Worm (Caenorhabditis elegans) whole organism, L2 larva: Measurements from ENCODE around the gene magu-4.

ENCODE experiments used
- C34F6.9 ChIP-seq: fragments of 150-350 bp; optimal IDR thresholded peaks from 2 replicates; lab custom pipeline; 2014; ENCODE audit warnings: missing biosample characterization, missing genetic modification characterization
- aly-2 ChIP-seq: fragments of 150-350 bp; optimal IDR thresholded peaks from 2 replicates; lab custom pipeline; 2014; ENCODE audit warnings: missing biosample characterization, missing genetic modification characterization
- ceh-82 ChIP-seq: fragments of 150-350 bp; optimal IDR thresholded peaks from 2 replicates; lab custom pipeline; 2014; ENCODE audit warnings: missing biosample characterization, missing genetic modification characterization
- egl-27 ChIP-seq: sonication (generic microtip); optimal IDR thresholded peaks from 3 replicates; lab custom pipeline; 2017; ENCODE audit warnings: missing biosample characterization, missing genetic modification reagents, missing genetic modification characterization
- lsy-2 ChIP-seq, 2 experiments: fragments of 150-350 bp in 1 of 2; sonication (generic microtip) in 1 of 2; optimal IDR thresholded peaks; 2 replicates each; lab custom pipeline; 2014 to 2017; ENCODE audit warnings: missing biosample characterization in 2 of 2, missing genetic modification characterization in 2 of 2
- nhr-77 ChIP-seq: fragments of 150-350 bp; optimal IDR thresholded peaks from 2 replicates; lab custom pipeline; 2014; ENCODE audit warnings: missing biosample characterization, missing genetic modification characterization
- ztf-4 ChIP-seq: fragments of 150-350 bp; optimal IDR thresholded peaks from 2 replicates; lab custom pipeline; 2014; ENCODE audit warnings: missing biosample characterization, missing genetic modification characterization

ce11 chrIV:10059175-10059574 is 49.6 kb downstream of the magu-4 start:
- TF ChIP-seq aly-2 (tag; lab: Kevin White, UChicago) (no peak), ztf-4 (no peak), egl-27 (tag; lab: Kevin White, UChicago) (peak; percentile 42), lsy-2 (tag; optimal IDR thresholded peaks at IDR 0.05; lab: Kevin White, UChicago) (no peak), nhr-77 (tag; lab: Kevin White, UChicago) (no peak), C34F6.9 (no peak), ceh-82 (tag; lab: Kevin White, UChicago) (no peak)
